Fruit fly (Drosophila melanogaster) whole organism, pupa: ENCODE results near the gene CG3651.

ENCODE experiments used
- CG10348 ChIP-seq: fragments of 200-800 bp; sonication (Bioruptor generic); IDR thresholded peaks from 2 replicates; pipeline ENCODE4 v1.3.6; 2022; ENCODE audit warnings: missing biosample characterization, missing genetic modification characterization
- CG12605 ChIP-seq: fragments of 200-800 bp; sonication (Bioruptor generic); IDR thresholded peaks from 2 replicates; pipeline ENCODE4 v1.3.6; 2022; ENCODE audit warnings: missing biosample characterization, missing genetic modification characterization
- CG13204 ChIP-seq: fragments of 200-800 bp; sonication (Bioruptor generic); optimal IDR thresholded peaks from 2 replicates; lab custom pipeline; 2018; ENCODE audit warnings: missing biosample characterization, mild to moderate bottlenecking, missing genetic modification characterization, moderate library complexity
- CG14655 ChIP-seq: fragments of 200-800 bp; sonication (Bioruptor generic); optimal IDR thresholded peaks from 3 replicates; lab custom pipeline; 2017; ENCODE audit warnings: mild to moderate bottlenecking, missing biosample characterization, missing genetic modification reagents, missing genetic modification characterization
- CG15710 ChIP-seq: fragments of 200-800 bp; sonication (Bioruptor generic); optimal IDR thresholded peaks from 2 replicates; lab custom pipeline; 2018; ENCODE audit warnings: missing biosample characterization, mild to moderate bottlenecking, missing genetic modification characterization, moderate library complexity
- CG17806 ChIP-seq: fragments of 200-800 bp; sonication (Bioruptor generic); optimal IDR thresholded peaks from 2 replicates; lab custom pipeline; 2018; ENCODE audit warnings: missing biosample characterization, mild to moderate bottlenecking, missing genetic modification characterization, moderate library complexity
- CG32121 ChIP-seq: fragments of 200-800 bp; sonication (Bioruptor generic); IDR thresholded peaks from 2 replicates; pipeline ENCODE4 v1.3.6; 2022; ENCODE audit warnings: missing biosample characterization, missing genetic modification characterization
- CG34367 ChIP-seq: fragments of 200-800 bp; sonication (Bioruptor generic); optimal IDR thresholded peaks from 2 replicates; lab custom pipeline; 2018; ENCODE audit warnings: missing biosample characterization, mild to moderate bottlenecking, missing genetic modification characterization
- CG4496 ChIP-seq: fragments of 200-800 bp; sonication (Bioruptor generic); IDR thresholded peaks from 3 replicates; pipeline ENCODE4 v1.3.6; 2022; ENCODE audit warnings: missing biosample characterization, missing genetic modification characterization
- CG8159 ChIP-seq: fragments of 200-800 bp; sonication (Bioruptor generic); optimal IDR thresholded peaks from 3 replicates; lab custom pipeline; 2018; ENCODE audit warnings: missing biosample characterization, mild to moderate bottlenecking, missing genetic modification characterization, moderate library complexity
- CG9948 ChIP-seq: fragments of 200-800 bp; sonication (Bioruptor generic); optimal IDR thresholded peaks from 2 replicates; lab custom pipeline; 2018; ENCODE audit warnings: missing biosample characterization, mild to moderate bottlenecking, missing genetic modification characterization, moderate library complexity
- D1 ChIP-seq: fragments of 200-800 bp; sonication (Bioruptor generic); optimal IDR thresholded peaks from 2 replicates; lab custom pipeline; 2018; ENCODE audit warnings: missing biosample characterization, mild to moderate bottlenecking, missing genetic modification characterization, moderate library complexity
- EcR ChIP-seq: fragments of 200-800 bp; sonication (Bioruptor generic); optimal IDR thresholded peaks from 3 replicates; lab custom pipeline; 2019; ENCODE audit warnings: missing biosample characterization, missing genetic modification characterization, mild to moderate bottlenecking, moderate library complexity, missing genetic modification reagents
- Pif1A ChIP-seq: fragments of 200-800 bp; sonication (Bioruptor generic); optimal IDR thresholded peaks from 3 replicates; lab custom pipeline; 2016; ENCODE audit warnings: missing biosample characterization, missing genetic modification characterization
- Pif1B ChIP-seq: fragments of 200-800 bp; sonication (Bioruptor generic); optimal IDR thresholded peaks from 3 replicates; lab custom pipeline; 2016; ENCODE audit warnings: missing biosample characterization, missing genetic modification characterization
- Snoo ChIP-seq: fragments of 200-800 bp; sonication (Bioruptor generic); optimal IDR thresholded peaks from 3 replicates; lab custom pipeline; 2017; ENCODE audit warnings: missing biosample characterization, mild to moderate bottlenecking, missing genetic modification characterization, inconsistent platforms
- fd96Ca ChIP-seq: fragments of 200-800 bp; sonication (Bioruptor generic); IDR thresholded peaks from 3 replicates; pipeline ENCODE4 v1.3.6; 2022; ENCODE audit warnings: missing biosample characterization, missing genetic modification characterization
- rn ChIP-seq: fragments of 200-800 bp; sonication (Bioruptor generic); IDR thresholded peaks from 2 replicates; pipeline ENCODE4 v1.3.6; 2022; ENCODE audit warnings: missing biosample characterization, missing genetic modification characterization

Gene CG3651

DNA sequence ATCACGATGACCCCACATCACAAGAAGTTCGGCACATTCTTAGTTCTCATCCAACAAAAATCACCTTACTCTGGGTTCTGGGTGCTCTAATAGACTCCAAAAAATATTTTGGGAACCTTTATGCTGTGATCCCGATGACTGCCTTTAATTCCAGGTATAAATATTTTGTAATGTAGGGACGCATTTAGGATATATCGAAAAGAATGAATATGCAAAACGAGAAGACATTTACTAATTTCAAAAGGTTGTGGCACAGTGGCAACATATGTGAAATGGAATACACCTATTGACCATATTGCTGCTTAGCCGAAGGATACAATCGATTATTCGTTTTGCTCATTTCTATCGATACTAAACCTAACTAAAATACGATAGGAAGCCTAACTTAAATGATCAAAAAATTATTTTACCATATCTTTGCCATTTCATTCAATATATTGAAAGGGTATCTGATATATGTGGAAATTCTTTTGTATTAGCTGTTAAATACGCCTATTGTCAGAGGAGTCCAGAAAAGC is at the start of gene CG3651:
Gene CG3651, plus strand, starts transcription at position 468 of the 518 bp plus-strand sequence.
- TF ChIP-seq Pif1A (GFP tag; lab: Kevin White, UChicago) (peak; percentile 14), CG15710 (tag; lab: Kevin White, UChicago) (no peak)

DNA sequence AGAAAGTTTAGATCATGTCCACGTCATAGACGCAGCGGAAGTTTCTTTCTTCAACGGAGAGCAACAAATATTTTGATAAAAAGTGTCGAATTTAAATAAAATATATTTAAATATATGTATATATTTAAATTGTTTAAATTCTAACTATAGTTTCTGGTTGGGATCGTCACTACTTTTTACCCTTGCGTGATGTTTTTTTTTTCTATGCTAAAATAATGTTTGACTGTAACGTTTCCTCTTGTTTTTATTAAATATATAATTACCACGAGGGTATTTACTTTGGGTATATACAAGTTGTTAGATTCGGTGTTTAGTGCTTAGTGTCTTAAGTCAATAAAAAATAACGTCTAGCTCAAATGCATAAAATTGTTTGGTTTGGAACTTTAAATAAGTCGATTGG is 41.8 kb upstream of the CG3651 start, which contains the start of gene ttm3:
Gene ttm3, plus strand, starts transcription at position 301 of the 400 bp plus-strand sequence.
- TF ChIP-seq CG12605 (GFP tag; lab: Robert Waterston, UW), result no peak
- no peak for TF ChIP-seq CG13204 (GFP tag; lab: Kevin White, UChicago)
- TF ChIP-seq CG9948 (tag; lab: Kevin White, UChicago), result no peak
- no peak for TF ChIP-seq rn (GFP tag; lab: Robert Waterston, UW)
- TF ChIP-seq CG34367 (tag; lab: Kevin White, UChicago), result no peak
- no peak for TF ChIP-seq CG15710 (tag; lab: Kevin White, UChicago)
- TF ChIP-seq EcR (GFP tag; lab: Kevin White, UChicago), result no peak
- TF ChIP-seq Snoo (tag; lab: Kevin White, UChicago), result no peak
- no peak for TF ChIP-seq CG14655 (GFP tag; lab: Kevin White, UChicago)

DNA sequence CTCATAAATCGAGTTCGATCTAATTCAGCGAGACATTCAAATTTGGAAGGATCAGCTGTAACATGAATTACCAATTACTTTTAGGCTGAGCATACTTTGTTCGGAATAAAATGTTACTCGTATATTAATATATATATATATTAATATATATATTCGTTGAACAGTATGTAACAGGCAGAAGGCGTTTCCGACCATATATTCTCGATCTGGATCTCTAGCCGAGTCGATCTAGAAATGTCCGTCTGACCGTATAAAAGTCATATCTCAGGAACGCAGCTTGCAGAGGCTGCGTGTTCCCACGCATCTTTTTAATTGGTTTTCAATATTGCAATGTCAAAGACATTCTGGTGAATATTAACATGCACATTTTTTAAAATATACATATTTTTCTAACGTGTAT is 16.8 kb upstream of the CG3651 start, which contains the start of gene tplus3b:
Gene tplus3b, minus strand, starts transcription at position 101 of the 400 bp plus-strand sequence.
- no peak for TF ChIP-seq fd96Ca (GFP tag; lab: Robert Waterston, UW)
- TF ChIP-seq Pif1B (GFP tag; lab: Kevin White, UChicago), result no peak
- no peak for TF ChIP-seq CG12605 (GFP tag; lab: Robert Waterston, UW)
- no peak for TF ChIP-seq rn (GFP tag; lab: Robert Waterston, UW)
- no peak for TF ChIP-seq CG32121
- no peak for TF ChIP-seq Snoo (tag; lab: Kevin White, UChicago)
- no peak for TF ChIP-seq CG10348 (GFP tag; lab: Robert Waterston, UW)

DNA sequence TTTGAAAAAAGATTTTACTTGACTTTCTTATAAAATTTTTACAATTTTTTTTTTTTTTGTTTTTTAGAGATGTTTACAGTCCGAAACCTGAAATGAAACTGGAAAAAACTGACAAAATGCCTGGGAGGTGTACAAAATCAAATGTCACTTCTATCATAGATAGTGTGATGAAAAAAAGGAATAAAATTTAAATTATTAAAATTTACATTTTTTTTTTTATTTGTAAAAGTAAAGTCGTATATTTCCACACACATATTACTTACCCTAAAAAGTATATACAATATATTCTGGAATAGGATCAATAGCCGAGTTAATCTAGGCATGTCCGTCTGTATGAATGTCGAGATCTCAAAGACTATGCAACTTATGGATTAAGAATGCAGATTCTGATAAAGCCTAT is 15.7 kb upstream of the CG3651 start, which contains the start of gene CG15219:
Gene CG15219, minus strand, starts transcription at position 101 of the 400 bp plus-strand sequence.
- TF ChIP-seq rn (GFP tag; lab: Robert Waterston, UW), result no peak
- TF ChIP-seq Snoo (tag; lab: Kevin White, UChicago), result no peak
- no peak for TF ChIP-seq CG13204 (GFP tag; lab: Kevin White, UChicago)
- TF ChIP-seq EcR (GFP tag; lab: Kevin White, UChicago), result no peak
- no peak for TF ChIP-seq Pif1B (GFP tag; lab: Kevin White, UChicago)
- TF ChIP-seq CG14655 (GFP tag; lab: Kevin White, UChicago), result no peak
- TF ChIP-seq CG10348 (GFP tag; lab: Robert Waterston, UW), result no peak
- no peak for TF ChIP-seq CG34367 (tag; lab: Kevin White, UChicago)
- no peak for TF ChIP-seq CG12605 (GFP tag; lab: Robert Waterston, UW)
- no peak for TF ChIP-seq CG15710 (tag; lab: Kevin White, UChicago)
- no peak for TF ChIP-seq CG8159
- TF ChIP-seq CG4496 (GFP tag; lab: Robert Waterston, UW), result no peak
- TF ChIP-seq CG9948 (tag; lab: Kevin White, UChicago), result no peak
- TF ChIP-seq, all 21 proteins: peak for 0

DNA sequence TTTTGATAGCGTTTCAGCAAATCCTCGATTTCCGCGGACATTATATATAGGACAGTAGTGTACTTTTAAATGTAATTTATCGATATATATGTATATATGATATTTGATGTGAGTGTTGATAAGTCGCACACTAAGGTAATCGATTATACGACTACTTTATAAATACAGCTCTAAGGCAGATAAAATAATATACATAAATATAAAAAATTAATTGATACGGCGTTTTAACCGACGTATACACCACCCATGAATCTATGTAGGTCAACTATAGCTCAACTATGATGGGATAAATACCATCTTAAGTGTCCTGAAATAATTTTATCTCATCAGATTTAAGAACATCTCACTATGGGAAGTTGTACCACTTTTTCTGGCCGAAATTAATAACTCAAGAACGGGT is 13.9 kb upstream of the CG3651 start, which contains the start of gene CG10834:
Gene CG10834, minus strand, starts transcription at position 101 of the 400 bp plus-strand sequence.
- TF ChIP-seq rn (GFP tag; lab: Robert Waterston, UW), result no peak
- no peak for TF ChIP-seq CG10348 (GFP tag; lab: Robert Waterston, UW)
- no peak for TF ChIP-seq Pif1B (GFP tag; lab: Kevin White, UChicago)
- no peak for TF ChIP-seq CG12605 (GFP tag; lab: Robert Waterston, UW)
- no peak for TF ChIP-seq D1 (tag; lab: Kevin White, UChicago)
- no peak for TF ChIP-seq Snoo (tag; lab: Kevin White, UChicago)

DNA sequence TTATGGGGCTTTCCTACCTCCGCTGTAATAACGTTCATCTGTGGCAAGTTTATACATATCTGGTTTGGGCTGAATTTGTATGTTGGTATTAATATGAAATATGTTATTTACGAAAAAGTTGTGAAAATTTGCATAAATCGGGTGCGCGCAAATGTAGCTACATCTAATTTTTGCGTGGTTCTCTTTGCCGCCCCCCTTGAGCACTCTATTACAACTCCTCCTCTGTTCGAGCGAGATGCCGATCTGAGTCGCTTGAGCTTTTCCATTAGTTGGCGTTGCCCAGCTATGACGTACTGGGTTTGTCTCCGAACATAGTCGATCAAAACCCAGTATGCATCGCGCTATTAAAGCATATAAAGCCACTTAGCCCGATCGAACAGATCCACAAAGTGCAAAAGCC is 12.5 kb upstream of the CG3651 start, which contains the start of gene CG6675:
Gene CG6675, plus strand, starts transcription at position 301 of the 400 bp plus-strand sequence.
- no peak for TF ChIP-seq CG13204 (GFP tag; lab: Kevin White, UChicago)
- peak; percentile 5 for TF ChIP-seq CG14655 (GFP tag; lab: Kevin White, UChicago)

DNA sequence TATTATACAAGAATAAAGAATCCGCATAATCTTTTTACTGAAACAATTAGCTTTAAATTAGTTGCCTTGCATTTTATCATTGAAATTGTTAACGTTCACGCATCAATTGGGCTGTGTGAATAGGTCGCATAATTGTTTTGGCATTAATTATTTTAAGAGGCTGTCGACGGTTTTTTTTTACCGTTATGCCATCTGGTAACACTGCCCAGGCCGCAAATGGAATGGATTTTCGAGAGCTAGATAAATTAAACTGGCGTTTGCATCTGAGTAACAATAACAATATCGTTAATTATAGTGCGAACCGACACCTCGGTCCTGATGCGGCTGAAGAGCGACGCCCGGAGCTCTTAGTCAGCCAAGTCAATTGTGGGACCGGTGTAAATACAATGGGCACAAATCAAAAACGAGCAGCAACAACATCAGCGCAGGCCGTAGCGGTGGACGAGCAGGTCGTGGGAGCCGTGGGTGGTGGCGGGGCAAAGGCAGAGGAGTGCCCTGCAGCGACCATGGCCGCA is 570 bp downstream of the CG3651 start:
- TF ChIP-seq rn (GFP tag; lab: Robert Waterston, UW) (0 out of 2 replicates have a peak, but pooled peaks have one; percentile 12), CG4496 (GFP tag; lab: Robert Waterston, UW) (no peak), CG17806 (tag; lab: Kevin White, UChicago) (no peak), Snoo (tag; lab: Kevin White, UChicago) (no peak), CG8159 (peak; percentile 13), CG13204 (GFP tag; lab: Kevin White, UChicago) (no peak)
